Worm (Caenorhabditis elegans): ENCODE results near the gene elc-2.

ce11 chrX:1816106-1816505 is 38.2 kb upstream of the elc-2 start, which contains the start of gene C14E2.7:
- TF ChIP-seq sptf-1 (tag; optimal IDR thresholded peaks at IDR 0.05) (no peak), aly-2 (tag; optimal IDR thresholded peaks at IDR 0.05) (no peak), nhr-11 (tag; optimal IDR thresholded peaks at IDR 0.05) (no peak), tbx-2 (tag; optimal IDR thresholded peaks at IDR 0.05) (no peak), nhr-90 (tag; optimal IDR thresholded peaks at IDR 0.05; ENCODE audit: poor library complexity) (no peak), fkh-10 (GFP tag; optimal IDR thresholded peaks at IDR 0.05) (no peak), rnt-1 (tag; optimal IDR thresholded peaks at IDR 0.05) (no peak), fkh-4 (tag; optimal IDR thresholded peaks at IDR 0.05; ENCODE audit: borderline replicate concordance) (no peak), unc-62 (GFP tag; optimal IDR thresholded peaks at IDR 0.05) (no peak), lir-3 (tag; optimal IDR thresholded peaks at IDR 0.05; ENCODE audit: poor library complexity) (no peak), snpc-4 (tag; optimal IDR thresholded peaks at IDR 0.05) (no peak), pqm-1 (tag; optimal IDR thresholded peaks at IDR 0.05) (no peak)

Measured in whole organism, L1 larva.